Fruit fly (Drosophila melanogaster) whole organism, wandering third instar larva: Measurements from ENCODE around the gene CG6654.

Experiments used
- Abd-B ChIP-seq: fragments of >200 bp; optimal IDR thresholded peaks from 2 replicates; lab custom pipeline; 2017; ENCODE audit warnings: missing biosample characterization, missing genetic modification characterization
- CG9705 ChIP-seq: fragments of 200-800 bp; sonication (Bioruptor generic); optimal IDR thresholded peaks from 2 replicates; lab custom pipeline; 2018; ENCODE audit warnings: missing biosample characterization, mild to moderate bottlenecking, missing genetic modification characterization
- GATAd ChIP-seq: sonication (Bioruptor generic); optimal IDR thresholded peaks from 2 replicates; lab custom pipeline; 2016; ENCODE audit warnings: missing biosample characterization, missing genetic modification characterization
- Hr78 ChIP-seq: fragments of >200 bp; optimal IDR thresholded peaks from 2 replicates; lab custom pipeline; 2017; ENCODE audit warnings: missing biosample characterization, missing genetic modification characterization
- br ChIP-seq: fragments of 200-800 bp; sonication (Bioruptor generic); optimal IDR thresholded peaks from 2 replicates; lab custom pipeline; 2016; ENCODE audit warnings: missing biosample characterization, missing genetic modification characterization
- lola ChIP-seq: fragments of >200 bp; optimal IDR thresholded peaks from 2 replicates; lab custom pipeline; 2017; ENCODE audit warnings: missing biosample characterization, missing genetic modification characterization
- usp ChIP-seq: fragments of >200 bp; optimal IDR thresholded peaks from 2 replicates; lab custom pipeline; 2017; ENCODE audit warnings: missing biosample characterization, missing genetic modification characterization

DNA sequence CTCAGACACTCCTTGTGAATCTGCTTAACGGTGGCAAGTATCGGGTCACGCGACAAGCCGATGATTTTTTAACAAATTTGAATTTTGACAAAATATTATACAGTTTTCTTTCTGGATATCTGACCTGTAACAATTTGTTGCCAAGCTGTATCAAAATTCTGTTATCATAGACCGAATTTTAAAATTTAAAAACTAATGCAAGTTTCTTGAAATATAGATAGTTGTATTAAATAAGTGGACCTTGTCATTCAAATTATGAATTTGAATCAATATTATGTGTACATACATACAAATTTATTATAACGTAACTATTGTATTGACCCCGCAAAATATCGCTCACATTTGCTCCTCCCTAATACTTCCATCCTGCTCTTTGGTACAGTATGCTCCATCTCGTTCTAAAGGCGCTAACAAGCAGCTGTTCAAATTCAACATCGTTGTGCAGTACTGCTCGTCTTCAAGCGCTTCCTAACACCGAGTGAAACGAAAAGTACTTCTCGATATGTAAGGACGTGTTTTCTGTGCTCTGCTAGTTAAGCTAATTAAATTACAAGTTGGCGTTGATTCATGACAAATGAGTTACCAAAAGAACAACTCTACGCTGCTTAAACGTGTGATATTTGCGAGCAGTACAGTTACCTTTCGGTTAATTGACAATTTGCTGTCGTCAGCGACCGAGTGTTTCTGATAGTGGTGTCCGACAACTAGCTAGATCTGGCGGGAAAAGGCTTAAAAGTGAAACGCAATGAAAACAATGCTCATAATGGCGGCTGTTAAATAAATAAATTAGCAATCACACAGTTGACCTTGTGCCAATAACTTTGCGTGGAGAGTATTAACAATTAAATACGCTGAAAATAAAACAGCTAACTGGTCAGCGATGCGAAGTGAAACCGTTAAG is 17.1 kb downstream of the CG6654 start, which contains the start of the genes Kpc1 and CG42542:
- TF ChIP-seq usp (GFP tag; lab: Kevin White, UChicago) (no peak), Abd-B (GFP tag; lab: Kevin White, UChicago) (no peak), br (GFP tag; lab: Kevin White, UChicago) (peak; percentile 74), GATAd (peak; percentile 74), Hr78 (GFP tag; lab: Kevin White, UChicago) (no peak), lola (GFP tag; lab: Kevin White, UChicago) (no peak), CG9705 (GFP tag; lab: Kevin White, UChicago) (peak; percentile 49)
